Fruit fly (Drosophila melanogaster) whole organism, embryonic: ENCODE results near the gene fzy.
A peak's percentile ranks its signal among the peaks of the same experiment; 100 is the strongest.

Source experiments
- Abd-B ChIP-seq: fragments of 200-800 bp; sonication (Bioruptor generic); optimal IDR thresholded peaks from 2 replicates; lab custom pipeline; 2018; ENCODE audit warnings: missing biosample characterization, mild to moderate bottlenecking, missing genetic modification characterization, moderate library complexity
- Aef1 ChIP-seq: fragments of 200-800 bp; sonication (Bioruptor generic); IDR thresholded peaks from 3 replicates; pipeline ENCODE4 v1.3.6; 2022; ENCODE audit warnings: missing biosample characterization, missing genetic modification characterization
- Awh ChIP-seq: fragments of 200-800 bp; sonication (Bioruptor generic); IDR thresholded peaks from 2 replicates; pipeline ENCODE4, ENCODE4 v1.3.6; 2022; ENCODE audit warnings: missing biosample characterization, missing genetic modification characterization
- BEAF-32 ChIP-seq: fragments of 200-800 bp; sonication (Bioruptor generic); optimal IDR thresholded peaks from 3 replicates; lab custom pipeline; 2017; ENCODE audit warnings: missing biosample characterization, missing genetic modification characterization, mild to moderate bottlenecking, moderate library complexity, missing genetic modification reagents
- CG10147 ChIP-seq: fragments of 200-800 bp; sonication (Bioruptor generic); optimal IDR thresholded peaks from 2 replicates; lab custom pipeline; 2019; ENCODE audit warnings: missing biosample characterization, mild to moderate bottlenecking, missing genetic modification characterization, moderate library complexity
- CG10267 ChIP-seq: fragments of 200-800 bp; sonication (Bioruptor generic); optimal IDR thresholded peaks from 2 replicates; lab custom pipeline; 2018; ENCODE audit warnings: missing biosample characterization, mild to moderate bottlenecking, missing genetic modification characterization, moderate library complexity
- CG1233 ChIP-seq: fragments of 200-800 bp; sonication (Bioruptor generic); optimal IDR thresholded peaks from 4 replicates; lab custom pipeline; 2018; ENCODE audit warnings: missing biosample characterization, mild to moderate bottlenecking, missing genetic modification characterization
- CG17361 ChIP-seq: fragments of 200-800 bp; sonication (Bioruptor generic); IDR thresholded peaks from 3 replicates; pipeline ENCODE4 v1.3.6; 2022; ENCODE audit warnings: missing biosample characterization, missing genetic modification characterization
- CG18262 ChIP-seq: fragments of 200-800 bp; optimal IDR thresholded peaks from 3 replicates; lab custom pipeline; 2019; ENCODE audit warnings: missing biosample characterization, mild to moderate bottlenecking, missing genetic modification characterization, moderate library complexity
- CG2116 ChIP-seq: fragments of 200-800 bp; sonication (Bioruptor generic); optimal IDR thresholded peaks from 3 replicates; lab custom pipeline; 2018; ENCODE audit warnings: missing biosample characterization, mild to moderate bottlenecking, missing genetic modification characterization
- CG2120 ChIP-seq: fragments of 200-800 bp; sonication (Bioruptor generic); optimal IDR thresholded peaks from 3 replicates; lab custom pipeline; 2016; ENCODE audit warnings: missing biosample characterization, missing genetic modification characterization
- CG2678 ChIP-seq: fragments of 200-800 bp; sonication (Bioruptor generic); optimal IDR thresholded peaks from 3 replicates; lab custom pipeline; 2019; ENCODE audit warnings: missing biosample characterization, mild to moderate bottlenecking, missing genetic modification characterization, moderate library complexity
- CG30403 ChIP-seq: fragments of 200-800 bp; sonication (Bioruptor generic); optimal IDR thresholded peaks from 3 replicates; lab custom pipeline; 2016; ENCODE audit warnings: missing biosample characterization, missing genetic modification characterization
- CG32772 ChIP-seq: fragments of 200-800 bp; sonication (Bioruptor generic); IDR thresholded peaks from 2 replicates; pipeline ENCODE4 v1.3.6; 2022; ENCODE audit warnings: missing biosample characterization, missing genetic modification characterization
- CG34422 ChIP-seq: fragments of 200-800 bp; sonication (Bioruptor generic); IDR thresholded peaks from 3 replicates; pipeline ENCODE4 v1.3.6; 2022; ENCODE audit warnings: missing biosample characterization, missing genetic modification characterization
- CG4424 ChIP-seq: fragments of 200-800 bp; sonication (Bioruptor generic); optimal IDR thresholded peaks from 3 replicates; lab custom pipeline; 2016; ENCODE audit warnings: missing biosample characterization, missing genetic modification characterization
- CG6272 ChIP-seq: fragments of 200-800 bp; sonication (Bioruptor generic); IDR thresholded peaks from 2 replicates; pipeline ENCODE4 v1.3.6; 2022; ENCODE audit warnings: missing biosample characterization, missing genetic modification characterization
- CG8089 ChIP-seq: fragments of 200-800 bp; sonication (Bioruptor generic); optimal IDR thresholded peaks from 3 replicates; lab custom pipeline; 2016; ENCODE audit warnings: missing biosample characterization, missing genetic modification characterization
- CG8924 ChIP-seq: fragments of 200-800 bp; optimal IDR thresholded peaks from 3 replicates; lab custom pipeline; 2019; ENCODE audit warnings: missing biosample characterization, mild to moderate bottlenecking, missing genetic modification characterization, moderate library complexity
- CHES-1-like ChIP-seq: fragments of 200-800 bp; sonication (Bioruptor generic); optimal IDR thresholded peaks from 2 replicates; lab custom pipeline; 2016; ENCODE audit warnings: missing biosample characterization, missing genetic modification characterization
- Dbx ChIP-seq: fragments of 200-800 bp; sonication (Bioruptor generic); IDR thresholded peaks from 3 replicates; pipeline ENCODE4 v1.3.6; 2022; ENCODE audit warnings: missing biosample characterization, missing genetic modification characterization
- Deaf1 ChIP-seq: fragments of 200-800 bp; optimal IDR thresholded peaks from 3 replicates; lab custom pipeline; 2019; ENCODE audit warnings: missing biosample characterization, mild to moderate bottlenecking, missing genetic modification characterization, moderate library complexity
- Fer1 ChIP-seq: fragments of 200-800 bp; sonication (Bioruptor generic); optimal IDR thresholded peaks from 2 replicates; lab custom pipeline; 2017; ENCODE audit warnings: missing biosample characterization, mild to moderate bottlenecking, missing genetic modification characterization
- HLH54F ChIP-seq: fragments of 200-800 bp; sonication (Bioruptor generic); optimal IDR thresholded peaks from 3 replicates; lab custom pipeline; 2016; ENCODE audit warnings: missing biosample characterization, missing genetic modification characterization
- Hsf ChIP-seq: fragments of 200-800 bp; sonication (Bioruptor generic); optimal IDR thresholded peaks from 3 replicates; lab custom pipeline; 2016; ENCODE audit warnings: missing biosample characterization, missing genetic modification characterization
- MBD-R2 ChIP-seq: fragments of 200-800 bp; sonication (Bioruptor generic); IDR thresholded peaks from 2 replicates; pipeline ENCODE4 v1.3.6; 2022; ENCODE audit warnings: missing biosample characterization, missing genetic modification characterization
- Med ChIP-seq: fragments of 200-800 bp; sonication (Bioruptor generic); peaks from one replicate; lab custom pipeline; 2016; ENCODE audit warnings: missing biosample characterization, missing genetic modification characterization, mild to moderate bottlenecking, inconsistent platforms, moderate library complexity
- Myb ChIP-seq: fragments of 200-800 bp; sonication (Bioruptor generic); optimal IDR thresholded peaks from 2 replicates; lab custom pipeline; 2016; ENCODE audit warnings: missing biosample characterization, missing genetic modification characterization
- NFAT ChIP-seq: fragments of 200-800 bp; sonication (Bioruptor generic); IDR thresholded peaks from 2 replicates; pipeline ENCODE4 v1.3.6; 2022; ENCODE audit warnings: missing biosample characterization, missing genetic modification characterization
- Nf-YA ChIP-seq: fragments of 200-800 bp; sonication (Bioruptor generic); IDR thresholded peaks from 2 replicates; pipeline ENCODE4 v1.3.6; 2022; ENCODE audit warnings: missing biosample characterization, missing genetic modification characterization
- Oli ChIP-seq: fragments of 200-800 bp; sonication (Bioruptor generic); optimal IDR thresholded peaks from 2 replicates; lab custom pipeline; 2018; ENCODE audit warnings: missing biosample characterization, mild to moderate bottlenecking, missing genetic modification characterization, moderate library complexity
- Rfx ChIP-seq: fragments of 200-800 bp; sonication (Bioruptor generic); IDR thresholded peaks from 2 replicates; pipeline ENCODE4 v1.3.6; 2022; ENCODE audit warnings: missing biosample characterization, missing genetic modification characterization
- Spps ChIP-seq: fragments of 200-800 bp; sonication (Bioruptor generic); optimal IDR thresholded peaks from 2 replicates; lab custom pipeline; 2018; ENCODE audit warnings: missing biosample characterization, mild to moderate bottlenecking, missing genetic modification characterization
- Xbp1 ChIP-seq: fragments of 200-800 bp; sonication (Bioruptor generic); optimal IDR thresholded peaks from 3 replicates; lab custom pipeline; 2016; ENCODE audit warnings: missing biosample characterization, mild to moderate bottlenecking, missing genetic modification characterization
- ara ChIP-seq: fragments of 200-800 bp; sonication (Bioruptor generic); IDR thresholded peaks from 2 replicates; pipeline ENCODE4 v1.3.6; 2022; ENCODE audit warnings: missing biosample characterization, missing genetic modification characterization
- chinmo ChIP-seq: fragments of 200-800 bp; sonication (Bioruptor generic); IDR thresholded peaks from 4 replicates; pipeline ENCODE4 v1.3.6; 2022; ENCODE audit warnings: missing biosample characterization, missing genetic modification characterization; ENCODE audit not compliant: partially characterized antibody
- da ChIP-seq: fragments of 200-800 bp; sonication (Bioruptor generic); optimal IDR thresholded peaks from 2 replicates; lab custom pipeline; 2016; ENCODE audit warnings: missing biosample characterization, missing genetic modification characterization
- dimm ChIP-seq: fragments of 200-800 bp; sonication (Bioruptor generic); IDR thresholded peaks from 2 replicates; pipeline ENCODE4 v1.3.6; 2022; ENCODE audit warnings: missing biosample characterization, missing genetic modification characterization
- fu2 ChIP-seq: fragments of 200-800 bp; sonication (Bioruptor generic); optimal IDR thresholded peaks from 2 replicates; lab custom pipeline; 2016; ENCODE audit warnings: missing biosample characterization, missing genetic modification characterization
- gce ChIP-seq: fragments of 200-800 bp; sonication (Bioruptor generic); IDR thresholded peaks from 3 replicates; pipeline ENCODE4 v1.3.6; 2022; ENCODE audit warnings: missing biosample characterization, missing genetic modification characterization
- gfzf ChIP-seq: fragments of 200-800 bp; sonication (Bioruptor generic); optimal IDR thresholded peaks from 2 replicates; lab custom pipeline; 2016; ENCODE audit warnings: missing biosample characterization, mild to moderate bottlenecking, missing genetic modification characterization, moderate library complexity
- gsb-n ChIP-seq: fragments of 200-800 bp; sonication (Bioruptor generic); optimal IDR thresholded peaks from 3 replicates; lab custom pipeline; 2018; ENCODE audit warnings: missing biosample characterization, mild to moderate bottlenecking, missing genetic modification characterization
- hbn ChIP-seq: fragments of 200-800 bp; sonication (Bioruptor generic); IDR thresholded peaks from 2 replicates; pipeline ENCODE4 v1.3.6; 2022; ENCODE audit warnings: missing biosample characterization, missing genetic modification characterization; ENCODE audit not compliant: partially characterized antibody
- hkb ChIP-seq, 2 experiments: fragments of 200-800 bp in 1 of 2; fragments of >200 bp in 1 of 2; sonication (Bioruptor generic) in 1 of 2; IDR thresholded peaks in 1 of 2; optimal IDR thresholded peaks in 1 of 2; 2 replicates each; pipeline versions ENCODE4 v1.3.6 to Lab custom; 2017 to 2022; ENCODE audit warnings: missing biosample characterization in 1 of 2, missing genetic modification characterization in 1 of 2
- ind ChIP-seq: fragments of 200-800 bp; sonication (Bioruptor generic); optimal IDR thresholded peaks from 3 replicates; lab custom pipeline; 2016; ENCODE audit warnings: missing biosample characterization, missing genetic modification characterization
- nmo ChIP-seq: fragments of 200-800 bp; sonication (Bioruptor generic); optimal IDR thresholded peaks from 2 replicates; lab custom pipeline; 2018; ENCODE audit warnings: missing biosample characterization, mild to moderate bottlenecking, missing genetic modification characterization, moderate library complexity
- oc ChIP-seq: fragments of 200-800 bp; sonication (Bioruptor generic); optimal IDR thresholded peaks from 2 replicates; lab custom pipeline; 2018; ENCODE audit warnings: missing biosample characterization, mild to moderate bottlenecking, missing genetic modification characterization, moderate library complexity
- psq ChIP-seq: fragments of 200-800 bp; sonication (Bioruptor generic); optimal IDR thresholded peaks from 2 replicates; lab custom pipeline; 2017; ENCODE audit warnings: missing biosample characterization, missing genetic modification characterization
- sens-2 ChIP-seq: fragments of 200-800 bp; sonication (Bioruptor generic); IDR thresholded peaks from 2 replicates; pipeline ENCODE4 v1.3.6; 2022; ENCODE audit warnings: missing biosample characterization, missing genetic modification characterization
- sisA ChIP-seq: fragments of 200-800 bp; sonication (Bioruptor generic); IDR thresholded peaks from 2 replicates; pipeline ENCODE4 v1.3.6; 2022; ENCODE audit warnings: missing biosample characterization, missing genetic modification characterization
- stwl ChIP-seq: fragments of 200-800 bp; sonication (Bioruptor generic); optimal IDR thresholded peaks from 3 replicates; lab custom pipeline; 2018; ENCODE audit warnings: missing biosample characterization, mild to moderate bottlenecking, missing genetic modification characterization, moderate library complexity
- tgo ChIP-seq: fragments of 200-800 bp; sonication (Bioruptor generic); IDR thresholded peaks from 3 replicates; pipeline ENCODE4 v1.3.6; 2022; ENCODE audit warnings: missing biosample characterization, missing genetic modification characterization

fzy gene

dm6 chr2L:16310648-16311047, at the start of gene fzy, which contains the start of gene cni:
Gene fzy, plus strand, starts transcription at chr2L:16310956.
Gene cni, minus strand, starts transcription at chr2L:16310726.
- TF ChIP-seq Rfx (GFP tag; lab: Robert Waterston, UW) (no peak), sens-2 (no peak), hkb (optimal IDR thresholded peaks at IDR 0.05; lab: Kevin White, UChicago) (peak; percentile 68), hkb (GFP tag; IDR thresholded peaks at IDR 0.05; lab: Robert Waterston, UW) (no peak), CG6272 (GFP tag; lab: Robert Waterston, UW) (no peak), Nf-YA (GFP tag; lab: Robert Waterston, UW) (no peak), hbn (GFP tag; lab: Robert Waterston, UW) (no peak), da (GFP tag; lab: Kevin White, UChicago) (no peak), CG18262 (tag; lab: Kevin White, UChicago) (peak; percentile 27), gsb-n (tag; lab: Kevin White, UChicago) (peak; percentile 40), CG34422 (GFP tag; lab: Robert Waterston, UW) (no peak), Deaf1 (tag; lab: Kevin White, UChicago) (no peak), Awh (no peak), Hsf (peak; percentile 48), NFAT (GFP tag; lab: Robert Waterston, UW) (no peak), CG8924 (tag; lab: Kevin White, UChicago) (peak; percentile 35), sisA (GFP tag; lab: Robert Waterston, UW) (peak; percentile 39; the same call in 1 of the 2 replicates), Fer1 (GFP tag; lab: Kevin White, UChicago) (no peak), CG30403 (GFP tag; lab: Kevin White, UChicago) (peak; percentile 21), fu2 (peak; percentile 9), HLH54F (GFP tag; lab: Kevin White, UChicago) (no peak), Dbx (GFP tag; lab: Robert Waterston, UW) (0 out of 3 replicates have a peak, but pooled peaks have one; percentile 32), oc (tag; lab: Kevin White, UChicago) (no peak), ara (no peak), dimm (GFP tag; lab: Robert Waterston, UW) (no peak), chinmo (GFP tag; lab: Robert Waterston, UW) (no peak), Xbp1 (GFP tag; lab: Kevin White, UChicago) (peak; percentile 21), MBD-R2 (GFP tag; lab: Robert Waterston, UW) (peak; percentile 93), CG2120 (GFP tag; lab: Kevin White, UChicago) (peak; percentile 42), ind (peak; percentile 34), Aef1 (GFP tag; lab: Robert Waterston, UW) (no peak), CG2678 (tag; lab: Kevin White, UChicago) (peak; percentile 23), gfzf (GFP tag; lab: Kevin White, UChicago) (peak; percentile 80), stwl (tag; lab: Kevin White, UChicago) (peak; percentile 69), CG2116 (GFP tag; lab: Kevin White, UChicago) (peak; percentile 88), Med (peak; percentile 10), Myb (GFP tag; lab: Kevin White, UChicago) (no peak), CG4424 (GFP tag; lab: Kevin White, UChicago) (peak; percentile 42), tgo (GFP tag; lab: Robert Waterston, UW) (no peak), CG8089 (GFP tag; lab: Kevin White, UChicago) (no peak), BEAF-32 (GFP tag; lab: Kevin White, UChicago) (peak; percentile 62), CG1233 (GFP tag; lab: Kevin White, UChicago) (no peak), CG10267 (peak; percentile 72), Spps (peak; percentile 6), CHES-1-like (GFP tag; lab: Kevin White, UChicago) (no peak), Oli (no peak), psq (no peak), CG10147 (peak; percentile 18), nmo (GFP tag; lab: Kevin White, UChicago) (peak; percentile 73), CG17361 (GFP tag; lab: Robert Waterston, UW) (peak; percentile 38; the same call in 1 of the 3 replicates), gce (GFP tag; lab: Robert Waterston, UW) (no peak), CG32772 (peak; percentile 79), Abd-B (GFP tag; lab: Kevin White, UChicago) (no peak)
